Fruit fly (Drosophila melanogaster): ENCODE measurements around the gene Act88F.

The Act88F gene

DNA sequence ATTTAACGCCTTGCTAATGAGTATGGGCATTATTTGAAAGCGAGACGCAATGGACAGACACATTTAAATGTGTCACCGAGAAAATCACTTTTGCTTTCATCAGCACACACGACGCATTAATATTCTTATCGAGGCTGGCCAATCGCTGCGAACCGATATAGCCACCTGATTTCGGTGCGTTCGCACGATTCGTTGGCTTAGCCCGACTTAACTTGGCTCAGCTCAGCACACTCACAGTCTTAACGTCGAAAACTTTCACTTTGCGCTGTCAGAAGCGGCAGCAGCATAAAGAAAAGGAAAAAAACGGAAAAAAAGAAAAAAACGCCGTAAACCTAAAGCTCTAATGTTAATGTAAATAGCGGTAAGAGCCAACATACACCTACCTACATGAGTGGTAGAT is 9.4 kb upstream of the Act88F start:
- TF ChIP-seq CG7045 (GFP tag; optimal IDR thresholded peaks at IDR 0.05) = no peak
- no peak for TF ChIP-seq CG7101 (tag; optimal IDR thresholded peaks at IDR 0.05)
- no peak for TF ChIP-seq toe (GFP tag; optimal IDR thresholded peaks at IDR 0.05)
- no peak for TF ChIP-seq Clk (GFP tag; optimal IDR thresholded peaks at IDR 0.05)
- TF ChIP-seq tj (GFP tag; optimal IDR thresholded peaks at IDR 0.05) = no peak
- no peak for TF ChIP-seq Crg-1 (GFP tag; optimal IDR thresholded peaks at IDR 0.05)
- no peak for TF ChIP-seq CG12768 (GFP tag; optimal IDR thresholded peaks at IDR 0.05)
- no peak for TF ChIP-seq bab1 (GFP tag; optimal IDR thresholded peaks at IDR 0.05)
- TF ChIP-seq kay (GFP tag; ENCODE audit: borderline replicate concordance) = no peak
- no peak for TF ChIP-seq cnc (optimal IDR thresholded peaks at IDR 0.05)
- TF ChIP-seq ovo (GFP tag; optimal IDR thresholded peaks at IDR 0.05) = no peak
- TF ChIP-seq Hr96 (GFP tag; optimal IDR thresholded peaks at IDR 0.05) = no peak
- no peak for TF ChIP-seq Mnt (GFP tag; optimal IDR thresholded peaks at IDR 0.05)

DNA sequence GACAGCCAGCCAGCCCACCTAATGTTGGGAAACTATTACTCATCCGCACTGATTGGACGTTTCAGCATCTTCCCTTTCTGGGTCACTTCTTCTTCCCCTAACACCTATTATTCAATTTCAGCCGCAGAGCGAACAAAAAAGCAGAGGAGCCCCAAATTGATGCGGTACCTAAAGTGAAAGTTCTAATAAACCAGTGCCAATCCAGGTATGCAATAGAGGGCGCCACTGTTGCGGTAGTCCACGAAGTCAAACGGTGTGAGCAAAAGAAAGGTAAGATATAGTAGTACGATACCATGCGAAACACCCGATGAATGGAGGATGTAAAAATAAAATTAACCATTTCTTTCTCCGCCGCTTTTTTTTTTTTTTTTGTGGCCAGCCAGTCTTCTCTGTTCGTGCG is 8.6 kb upstream of the Act88F start:
- TF ChIP-seq toe (GFP tag; optimal IDR thresholded peaks at IDR 0.05) = no peak
- TF ChIP-seq CG1620 (GFP tag; optimal IDR thresholded peaks at IDR 0.05) = no peak
- no peak for TF ChIP-seq Mnt (GFP tag; optimal IDR thresholded peaks at IDR 0.05)
- no peak for TF ChIP-seq CG33017 (tag; optimal IDR thresholded peaks at IDR 0.05)
- no peak for TF ChIP-seq Crg-1 (GFP tag; optimal IDR thresholded peaks at IDR 0.05)
- TF ChIP-seq bab1 (GFP tag; optimal IDR thresholded peaks at IDR 0.05) = no peak
- TF ChIP-seq CG11617 (GFP tag; optimal IDR thresholded peaks at IDR 0.05) = no peak
- no peak for TF ChIP-seq kay (GFP tag; ENCODE audit: borderline replicate concordance)
- TF ChIP-seq CG5204 (GFP tag; optimal IDR thresholded peaks at IDR 0.05) = no peak
- TF ChIP-seq Clk (GFP tag; optimal IDR thresholded peaks at IDR 0.05) = no peak
- no peak for TF ChIP-seq pad (GFP tag; optimal IDR thresholded peaks at IDR 0.05)
- TF ChIP-seq Hr96 (GFP tag; optimal IDR thresholded peaks at IDR 0.05) = no peak
- TF ChIP-seq CG14711 (tag; optimal IDR thresholded peaks at IDR 0.05) = no peak
- no peak for TF ChIP-seq CG12768 (GFP tag; optimal IDR thresholded peaks at IDR 0.05)
- no peak for TF ChIP-seq ovo (GFP tag; optimal IDR thresholded peaks at IDR 0.05)

DNA sequence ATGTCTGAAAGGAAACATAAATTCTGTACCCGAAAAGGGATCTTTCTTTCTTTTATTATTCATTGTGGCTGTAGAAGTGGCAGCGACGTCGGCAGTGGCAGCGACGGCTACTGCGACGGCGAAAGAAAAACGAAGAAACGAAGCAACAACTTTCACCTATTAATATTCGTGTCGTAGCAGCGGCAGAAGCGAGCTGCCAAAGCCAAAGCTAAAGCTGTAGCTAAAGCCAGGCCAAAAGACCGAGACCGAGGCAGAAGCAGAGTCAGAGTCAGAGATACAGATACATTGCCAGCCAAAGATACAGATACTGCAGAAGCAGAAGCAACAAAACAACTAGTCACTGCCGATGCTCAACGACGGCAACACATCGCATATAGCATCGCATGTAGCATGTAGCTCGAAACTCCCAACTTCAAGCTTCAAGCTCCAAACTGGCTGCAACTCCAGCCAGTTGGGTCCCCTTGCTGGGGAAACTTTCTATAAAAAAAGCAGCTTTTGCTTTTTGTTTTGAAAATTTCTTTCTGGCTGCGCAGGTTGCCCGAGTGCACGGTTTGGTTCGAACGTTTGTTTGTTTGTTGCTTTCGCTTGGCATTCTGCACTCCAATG is 6.3 kb upstream of the Act88F start:
- TF ChIP-seq tj (GFP tag; optimal IDR thresholded peaks at IDR 0.05) (no peak), CG33017 (tag; optimal IDR thresholded peaks at IDR 0.05) (no peak), ovo (GFP tag; optimal IDR thresholded peaks at IDR 0.05) (no peak), toe (GFP tag; optimal IDR thresholded peaks at IDR 0.05) (no peak), CG1620 (GFP tag; optimal IDR thresholded peaks at IDR 0.05) (no peak), Clk (GFP tag; optimal IDR thresholded peaks at IDR 0.05) (no peak), CG5204 (GFP tag; optimal IDR thresholded peaks at IDR 0.05) (no peak), Hr96 (GFP tag; optimal IDR thresholded peaks at IDR 0.05) (no peak), CG11617 (GFP tag; optimal IDR thresholded peaks at IDR 0.05) (no peak), kay (GFP tag; ENCODE audit: borderline replicate concordance) (no peak)

DNA sequence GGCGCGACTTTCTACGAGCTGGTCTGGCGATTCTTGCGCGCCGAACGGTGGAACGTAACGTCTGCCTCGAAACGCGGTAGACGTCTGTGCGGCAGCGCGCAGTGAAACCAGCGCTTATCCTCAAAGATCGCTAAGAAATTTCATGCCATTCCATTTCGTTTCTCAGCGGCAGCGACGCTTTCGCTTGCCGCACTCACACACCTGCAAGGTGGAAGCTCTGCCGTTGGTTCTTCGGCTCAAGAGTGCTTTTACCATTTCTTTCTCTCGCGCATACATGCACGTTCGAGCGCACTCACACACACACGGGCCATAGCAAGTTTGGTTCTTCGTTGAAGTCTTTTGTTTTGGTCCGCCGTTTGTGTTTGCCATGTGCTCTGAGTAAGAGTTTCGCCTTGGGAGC is 5.1 kb upstream of the Act88F start, which contains the start of gene CG6118:
Gene CG6118 (minus strand): TSS at position 63 of the 400 bp plus-strand sequence.
- no peak for TF ChIP-seq CG1620 (GFP tag; optimal IDR thresholded peaks at IDR 0.05)
- no peak for TF ChIP-seq pad (GFP tag; optimal IDR thresholded peaks at IDR 0.05)

DNA sequence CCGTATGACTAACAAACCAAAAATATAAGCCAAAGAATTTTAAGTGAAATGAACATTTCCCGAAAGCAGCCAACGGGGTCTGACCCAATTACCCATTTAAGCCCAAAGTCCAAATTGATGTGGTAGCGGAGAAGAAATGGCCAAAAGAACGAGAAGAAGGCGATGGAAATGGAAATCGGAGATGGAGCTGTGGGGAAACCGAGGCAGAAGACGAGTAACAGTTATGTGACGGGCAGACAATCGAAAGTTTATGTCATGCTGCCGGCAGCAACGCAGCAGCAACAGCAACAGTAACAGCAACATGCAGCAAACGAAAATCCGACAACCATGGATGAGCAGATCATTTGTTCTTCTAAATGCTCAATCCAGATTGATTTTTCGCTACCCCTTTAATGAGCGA is 3.0 kb upstream of the Act88F start:
- TF ChIP-seq kay (GFP tag; ENCODE audit: borderline replicate concordance) (no peak), Mnt (GFP tag; optimal IDR thresholded peaks at IDR 0.05) (no peak), ovo (GFP tag; optimal IDR thresholded peaks at IDR 0.05) (no peak), toe (GFP tag; optimal IDR thresholded peaks at IDR 0.05) (no peak), Crg-1 (GFP tag; optimal IDR thresholded peaks at IDR 0.05) (no peak), CG1620 (GFP tag; optimal IDR thresholded peaks at IDR 0.05) (no peak), pad (GFP tag; optimal IDR thresholded peaks at IDR 0.05) (no peak), cic (GFP tag; optimal IDR thresholded peaks at IDR 0.05) (no peak), CG14711 (tag; optimal IDR thresholded peaks at IDR 0.05) (no peak), CG11617 (GFP tag; optimal IDR thresholded peaks at IDR 0.05) (no peak), bab1 (GFP tag; optimal IDR thresholded peaks at IDR 0.05) (no peak), cnc (optimal IDR thresholded peaks at IDR 0.05) (no peak), CG33017 (tag; optimal IDR thresholded peaks at IDR 0.05) (no peak), CG5204 (GFP tag; optimal IDR thresholded peaks at IDR 0.05) (no peak), CG7045 (GFP tag; optimal IDR thresholded peaks at IDR 0.05) (no peak), CG7101 (tag; optimal IDR thresholded peaks at IDR 0.05) (no peak)

DNA sequence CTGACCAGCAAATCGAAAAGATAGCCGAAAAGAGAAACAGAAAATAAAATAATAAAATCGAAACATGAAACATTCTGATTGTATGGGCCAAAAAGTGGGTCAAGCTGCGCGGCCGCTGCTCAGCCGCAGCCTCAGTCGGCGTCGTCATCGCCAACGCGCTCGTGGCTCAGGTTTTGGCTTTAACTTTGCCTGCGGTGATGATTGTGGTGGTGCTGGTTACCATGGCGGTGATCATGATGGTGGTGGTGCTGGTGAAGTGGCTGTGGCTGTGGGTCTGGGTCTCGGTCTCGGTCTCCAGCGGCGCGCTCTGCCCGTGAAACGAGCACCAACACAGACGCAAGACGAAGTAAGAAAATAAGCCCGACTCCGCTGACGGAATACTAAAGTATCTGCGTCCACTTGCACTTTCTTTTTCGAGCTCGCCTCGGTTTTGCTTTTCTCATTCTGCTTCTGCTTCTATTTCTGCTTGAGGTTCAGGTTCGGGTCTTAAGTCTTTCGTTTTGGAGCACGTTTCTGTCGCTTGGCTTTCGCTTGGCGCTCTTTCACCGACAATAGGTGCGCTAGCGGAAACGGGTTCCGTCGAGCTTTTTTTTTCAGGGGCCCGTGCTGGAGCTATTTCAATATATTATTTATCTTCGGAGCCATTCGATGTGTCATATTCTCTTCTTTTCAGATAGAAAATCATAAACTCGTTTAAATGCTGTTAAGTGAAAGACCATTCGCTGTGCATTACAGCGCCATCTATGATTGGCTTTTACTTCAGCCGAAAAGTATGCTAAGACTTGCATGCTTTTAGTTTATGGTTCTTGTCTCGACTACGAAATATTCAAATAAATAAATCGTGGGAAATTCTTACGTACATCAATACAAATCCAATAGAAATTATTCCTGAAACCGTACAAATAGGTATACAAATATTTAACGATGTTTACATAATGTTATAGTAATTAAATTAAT is 2.0 kb upstream of the Act88F start:
- no peak for TF ChIP-seq CG11617 (GFP tag; optimal IDR thresholded peaks at IDR 0.05)
- TF ChIP-seq CG7101 (tag; optimal IDR thresholded peaks at IDR 0.05) = no peak
- no peak for TF ChIP-seq tj (GFP tag; optimal IDR thresholded peaks at IDR 0.05)
- TF ChIP-seq CG1620 (GFP tag; optimal IDR thresholded peaks at IDR 0.05) = no peak
